Worm (Caenorhabditis elegans) whole organism, L3 larva: Measurements from ENCODE around the gene C47E8.9.

Source experiments
- ama-1 ChIP-seq: fragments of 150-350 bp; optimal IDR thresholded peaks from 2 replicates; lab custom pipeline; 2018
- ceh-16 ChIP-seq: sonication (generic microtip); optimal IDR thresholded peaks from 2 replicates; lab custom pipeline; 2017; ENCODE audit warnings: missing biosample characterization, missing genetic modification characterization
- ceh-28 ChIP-seq: fragments of 150-350 bp; optimal IDR thresholded peaks from 2 replicates; lab custom pipeline; 2014; ENCODE audit warnings: missing biosample characterization, missing genetic modification reagents, missing genetic modification characterization
- ceh-82 ChIP-seq: fragments of 150-350 bp; optimal IDR thresholded peaks from 2 replicates; lab custom pipeline; 2014; ENCODE audit warnings: missing biosample characterization, missing genetic modification characterization
- daf-12 ChIP-seq: fragments of 150-350 bp; optimal IDR thresholded peaks from 2 replicates; lab custom pipeline; 2014; ENCODE audit warnings: missing biosample characterization, missing genetic modification reagents, missing genetic modification characterization
- egl-5 ChIP-seq: fragments of 150-350 bp; optimal IDR thresholded peaks from 2 replicates; lab custom pipeline; 2017; ENCODE audit warnings: missing biosample characterization, missing genetic modification reagents, missing genetic modification characterization, inconsistent platforms
- elt-1 ChIP-seq: fragments of 150-350 bp; optimal IDR thresholded peaks from 2 replicates; lab custom pipeline; 2014; ENCODE audit warnings: missing biosample characterization, missing genetic modification characterization
- elt-2 ChIP-seq: sonication (generic microtip); optimal IDR thresholded peaks from 2 replicates; lab custom pipeline; 2016; ENCODE audit warnings: missing genetic modification reagents, mild to moderate bottlenecking, missing genetic modification characterization, missing compliant biosample characterization
- elt-3 ChIP-seq, 3 experiments: fragments of 150-350 bp in 1 of 3; sonication (generic microtip) in 2 of 3; optimal IDR thresholded peaks; 2 replicates in 2 of 3; 4 replicates in 1 of 3; lab custom pipeline; 2014 to 2017; ENCODE audit warnings: missing biosample characterization in 3 of 3, missing genetic modification characterization in 3 of 3
- eor-1 ChIP-seq, 2 experiments: fragments of 150-350 bp; optimal IDR thresholded peaks; 2 replicates each; lab custom pipeline; 2014 to 2018; ENCODE audit warnings: missing biosample characterization in 2 of 2, missing genetic modification characterization in 2 of 2
- fkh-10 ChIP-seq: sonication (generic microtip); optimal IDR thresholded peaks from 2 replicates; lab custom pipeline; 2017; ENCODE audit warnings: missing biosample characterization, missing genetic modification reagents, missing genetic modification characterization
- fkh-2 ChIP-seq: fragments of 150-350 bp; optimal IDR thresholded peaks from 2 replicates; lab custom pipeline; 2014; ENCODE audit warnings: missing biosample characterization, missing genetic modification reagents, missing genetic modification characterization
- fos-1 ChIP-seq: fragments of 150-350 bp; optimal IDR thresholded peaks from 2 replicates; lab custom pipeline; 2014; ENCODE audit warnings: missing biosample characterization, missing genetic modification characterization
- hmg-11 ChIP-seq: sonication (generic microtip); optimal IDR thresholded peaks from 2 replicates; lab custom pipeline; 2016; ENCODE audit warnings: missing genetic modification characterization, missing compliant biosample characterization
- lin-15B ChIP-seq: fragments of 150-350 bp; optimal IDR thresholded peaks from 2 replicates; lab custom pipeline; 2014; ENCODE audit warnings: missing biosample characterization, missing genetic modification characterization
- lin-39 ChIP-seq: fragments of 150-350 bp; optimal IDR thresholded peaks from 2 replicates; lab custom pipeline; 2018; ENCODE audit warnings: missing biosample characterization, missing genetic modification reagents, missing genetic modification characterization
- lsy-12 ChIP-seq: sonication (generic microtip); optimal IDR thresholded peaks from 2 replicates; lab custom pipeline; 2016; ENCODE audit warnings: mild to moderate bottlenecking, missing genetic modification characterization, missing compliant biosample characterization
- mml-1 ChIP-seq: fragments of 150-350 bp; sonication (generic microtip); optimal IDR thresholded peaks from 3 replicates; lab custom pipeline; 2014; ENCODE audit warnings: missing biosample characterization, missing genetic modification characterization
- nfya-1 ChIP-seq: sonication (generic microtip); optimal IDR thresholded peaks from 2 replicates; lab custom pipeline; 2017; ENCODE audit warnings: missing genetic modification characterization, mild to moderate bottlenecking, missing compliant biosample characterization, antibody characterized with exemption, moderate library complexity; ENCODE audit not compliant: insufficient read depth
- nhr-11 ChIP-seq: fragments of 150-350 bp; optimal IDR thresholded peaks from 2 replicates; lab custom pipeline; 2014; ENCODE audit warnings: missing biosample characterization, missing genetic modification characterization
- nhr-23 ChIP-seq: fragments of 150-350 bp; optimal IDR thresholded peaks from 2 replicates; lab custom pipeline; 2014; ENCODE audit warnings: missing biosample characterization, missing genetic modification reagents, missing genetic modification characterization
- nhr-237 ChIP-seq: fragments of 150-350 bp; optimal IDR thresholded peaks from 2 replicates; lab custom pipeline; 2014; ENCODE audit warnings: missing biosample characterization, missing genetic modification characterization
- nhr-25 ChIP-seq: sonication (generic microtip); optimal IDR thresholded peaks from 2 replicates; lab custom pipeline; 2017; ENCODE audit warnings: missing biosample characterization, missing genetic modification characterization
- nhr-43 ChIP-seq: sonication (generic microtip); optimal IDR thresholded peaks from 2 replicates; lab custom pipeline; 2016; ENCODE audit warnings: mild to moderate bottlenecking, missing genetic modification characterization, missing compliant biosample characterization; ENCODE audit not compliant: poor library complexity, severe bottlenecking
- nhr-67 ChIP-seq: fragments of 150-350 bp; optimal IDR thresholded peaks from 2 replicates; lab custom pipeline; 2014; ENCODE audit warnings: missing biosample characterization, missing genetic modification characterization
- sea-2 ChIP-seq: fragments of 150-350 bp; sonication (generic microtip); optimal IDR thresholded peaks from 4 replicates; lab custom pipeline; 2014; ENCODE audit warnings: missing biosample characterization, missing genetic modification reagents, missing genetic modification characterization
- tbx-2 ChIP-seq: sonication (generic microtip); optimal IDR thresholded peaks from 2 replicates; lab custom pipeline; 2016; ENCODE audit warnings: mild to moderate bottlenecking, missing genetic modification characterization, missing compliant biosample characterization
- unc-39 ChIP-seq: sonication (generic microtip); optimal IDR thresholded peaks from 4 replicates; lab custom pipeline; 2017; ENCODE audit warnings: missing biosample characterization, missing genetic modification characterization
- ztf-11 ChIP-seq: fragments of 150-350 bp; optimal IDR thresholded peaks from 2 replicates; lab custom pipeline; 2014; ENCODE audit warnings: missing biosample characterization, missing genetic modification characterization
- ztf-4 ChIP-seq: fragments of 150-350 bp; optimal IDR thresholded peaks from 2 replicates; lab custom pipeline; 2014; ENCODE audit warnings: missing biosample characterization, missing genetic modification characterization

Gene C47E8.9

ce11 chrV:14665728-14666127, 2.6 kb downstream of the C47E8.9 start, which contains the start of gene C47E8.1:
Gene C47E8.1 (plus strand): TSS chrV:14666028.
- TF ChIP-seq ceh-28 (no peak), lin-39 (tag; lab: Kevin White, UChicago) (no peak), nhr-23 (tag; lab: Kevin White, UChicago) (no peak), fkh-10 (GFP tag; lab: Kevin White, UChicago) (no peak), ceh-82 (tag; lab: Kevin White, UChicago) (no peak), nhr-67 (no peak), eor-1 (tag; optimal IDR thresholded peaks at IDR 0.05; lab: Kevin White, UChicago) (no peak)

DNA sequence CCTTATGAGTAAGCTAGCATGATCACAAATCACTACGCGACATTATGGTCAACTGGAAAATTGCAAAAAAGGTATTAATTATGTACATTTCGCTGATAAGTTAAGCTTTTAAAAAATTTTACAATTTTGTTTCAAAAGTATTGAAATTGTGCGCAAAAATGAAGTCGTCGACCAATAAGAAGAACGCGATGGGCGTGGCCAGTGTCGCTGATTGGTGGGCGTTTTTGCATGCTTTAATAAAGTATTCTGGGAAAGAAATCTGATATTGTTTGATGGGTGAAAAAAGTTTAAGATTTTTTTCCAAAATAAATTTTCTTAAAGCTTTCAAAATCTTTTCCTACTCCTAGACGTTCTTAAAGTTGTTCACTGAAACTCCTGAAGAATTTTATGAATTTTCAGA, 15.2 kb downstream of the C47E8.9 start:
- TF ChIP-seq nhr-43 (tag; lab: Kevin White, UChicago) (no peak), nfya-1 (tag; lab: Kevin White, UChicago) (peak; percentile 80)

- TF ChIP-seq sea-2 (GFP tag; lab: Kevin White, UChicago) (no peak), fos-1 (no peak), ceh-16 (tag; lab: Kevin White, UChicago) (no peak), lsy-12 (no peak), ama-1 (no peak), ztf-4 (no peak), nhr-25 (tag; lab: Kevin White, UChicago) (no peak), nhr-23 (tag; lab: Kevin White, UChicago) (no peak), fkh-2 (tag; lab: Kevin White, UChicago) (no peak), nhr-237 (no peak), nhr-67 (no peak), hmg-11 (tag; lab: Kevin White, UChicago) (no peak), ceh-28 (no peak), elt-3 (tag; optimal IDR thresholded peaks at IDR 0.05; lab: Kevin White, UChicago) (no peak), mml-1 (tag; lab: Kevin White, UChicago) (no peak), daf-12 (no peak), ztf-11 (tag; lab: Kevin White, UChicago) (no peak), ceh-82 (tag; lab: Kevin White, UChicago) (no peak), lin-15B (tag; lab: Kevin White, UChicago) (no peak)
Measured at ce11 chrV:14680014-14680413, 16.9 kb downstream of the C47E8.9 start, which contains the start of gene C47E8.3. Gene C47E8.3 (plus strand): TSS chrV:14680314.

DNA sequence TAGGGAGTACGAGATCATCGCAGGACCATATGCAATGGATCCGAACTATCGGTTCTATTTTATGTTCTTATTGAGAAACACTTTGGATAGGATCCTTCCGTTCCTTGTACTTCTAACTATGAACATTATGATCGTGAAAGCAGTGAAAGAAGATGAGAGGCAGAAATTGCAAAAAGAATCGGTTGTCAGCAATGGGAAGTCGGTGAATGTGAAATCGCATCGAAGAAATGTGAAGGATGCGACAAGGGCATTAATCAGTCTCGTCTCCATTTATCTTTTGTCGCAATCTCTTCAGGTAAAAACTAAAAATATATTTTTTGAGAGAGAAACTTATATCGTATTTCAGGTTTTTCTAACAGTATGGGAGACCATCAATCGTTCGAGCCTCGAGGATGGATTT, 19.8 kb downstream of the C47E8.9 start:
- TF ChIP-seq nhr-11 (tag; lab: Kevin White, UChicago): no peak
- no peak for TF ChIP-seq tbx-2
- TF ChIP-seq unc-39 (tag; lab: Kevin White, UChicago): no peak

DNA sequence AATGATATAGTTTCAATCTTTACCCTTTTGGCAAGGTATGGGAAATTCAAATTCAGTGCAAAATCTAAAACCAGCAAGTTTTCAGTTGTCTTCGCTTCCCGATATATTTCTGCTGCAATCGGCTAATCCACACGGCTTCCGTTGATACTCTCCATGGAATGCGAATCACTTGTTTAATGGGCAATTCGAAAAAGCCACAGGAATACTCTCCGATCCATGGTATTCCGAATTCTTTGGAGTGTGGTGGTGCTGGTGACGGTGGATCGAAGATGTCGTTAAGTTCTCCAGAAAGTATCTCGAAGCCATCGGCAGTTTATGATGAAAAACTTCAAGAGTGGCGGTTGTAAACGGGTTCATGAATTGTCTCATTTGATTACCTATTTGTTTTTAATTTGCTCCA, 20.2 kb downstream of the C47E8.9 start:
- peak; percentile 83 for TF ChIP-seq ama-1
- TF ChIP-seq nhr-23 (tag; lab: Kevin White, UChicago): no peak

ce11 chrV:14683926-14684325, 20.8 kb downstream of the C47E8.9 start:
- TF ChIP-seq elt-1 (tag; lab: Kevin White, UChicago) (no peak), nhr-25 (tag; lab: Kevin White, UChicago) (no peak), lin-39 (tag; lab: Kevin White, UChicago) (no peak), elt-3 (tag; optimal IDR thresholded peaks at IDR 0.05; lab: Kevin White, UChicago) (no peak), fos-1 (no peak)

DNA sequence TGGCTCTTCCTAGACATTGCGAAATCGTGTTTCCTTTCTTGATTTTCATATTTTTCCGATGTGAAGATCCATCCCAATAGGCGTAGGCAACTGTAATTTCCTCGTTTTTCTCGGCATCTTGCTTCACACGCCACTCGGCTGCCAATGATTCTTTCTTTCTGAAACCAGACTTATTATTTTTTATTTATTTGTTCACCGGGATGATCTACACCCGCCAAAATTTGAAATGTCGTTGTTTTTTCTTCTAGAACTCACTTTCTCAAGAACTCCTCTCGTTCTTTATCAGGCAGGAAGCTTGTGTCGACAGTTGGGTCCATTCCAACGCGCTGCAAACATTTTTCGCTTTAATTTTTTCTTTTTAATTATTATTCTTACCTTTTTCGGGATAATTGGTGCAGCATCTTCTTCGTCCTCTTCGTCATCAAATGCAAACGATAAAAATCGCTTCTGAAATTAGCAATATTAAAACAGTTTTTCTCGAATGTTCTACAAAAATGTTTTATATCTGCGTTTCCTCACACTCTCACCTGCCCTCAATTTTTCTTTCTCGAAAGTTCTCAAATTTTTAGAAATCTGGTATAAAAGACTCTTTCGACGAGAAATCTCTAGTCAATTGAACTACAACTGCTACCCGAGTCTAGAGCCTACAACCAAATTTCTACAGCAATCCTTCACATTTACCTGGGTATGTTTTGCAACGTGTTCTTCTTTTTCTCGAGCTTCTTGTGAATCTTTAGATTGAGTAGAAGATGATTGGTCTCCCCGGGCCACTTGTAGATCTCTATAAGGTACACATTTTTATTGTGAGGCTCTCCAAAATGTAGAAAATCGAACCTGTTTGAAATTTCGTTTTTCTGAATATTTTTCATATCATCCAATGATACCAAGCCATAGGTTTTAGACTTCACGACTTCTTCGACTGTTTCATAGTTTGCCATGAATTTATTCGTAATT, 21.5 kb downstream of the C47E8.9 start, which contains the start of gene hsp-90:
TSS of gene hsp-90 (plus strand) at position 560 of the 954 bp plus-strand sequence.
- TF ChIP-seq ztf-11 (tag; lab: Kevin White, UChicago) (no peak), egl-5 (tag; lab: Kevin White, UChicago) (no peak), nhr-25 (tag; lab: Kevin White, UChicago) (peak; percentile 23), ama-1 (peak; percentile 47), elt-2 (tag; lab: Kevin White, UChicago) (peak; percentile 6), nhr-23 (tag; lab: Kevin White, UChicago) (peak; percentile 9)
- TF ChIP-seq, all 47 proteins: peak for 4
